Worm (Caenorhabditis elegans): Measurements from ENCODE around the gene srh-102.

- TF ChIP-seq ref-1 (GFP tag; conservative IDR thresholded peaks at IDR 0.05) (no peak), tab-1 (GFP tag; IDR thresholded peaks at IDR 0.05) (no peak), med-1 (GFP tag; optimal IDR thresholded peaks at IDR 0.05; ENCODE audit: insufficient read depth) (no peak), flt-1 (GFP tag; IDR thresholded peaks at IDR 0.05) (no peak), ztf-29 (GFP tag; IDR thresholded peaks at IDR 0.05) (no peak), cog-1 (tag; optimal IDR thresholded peaks at IDR 0.05) (no peak), klf-2 (GFP tag; conservative IDR thresholded peaks at IDR 0.05) (no peak), T22C8.4 (GFP tag; IDR thresholded peaks at IDR 0.05) (no peak), ztf-23 (GFP tag; IDR thresholded peaks at IDR 0.05) (no peak)
Observed at ce11 chrV:17201847-17202246, 36.5 kb upstream of the srh-102 start, which contains the start of gene Y68A4A.10.
